Fruit fly (Drosophila melanogaster) whole organism, embryonic: ENCODE measurements around the gene CG11726.

ENCODE experiments used
- Atf6 ChIP-seq: fragments of 200-800 bp; sonication (Bioruptor generic); IDR thresholded peaks from 2 replicates; pipeline ENCODE4 v1.3.6; 2022; ENCODE audit warnings: missing biosample characterization, missing genetic modification characterization
- Bgb ChIP-seq: fragments of 200-800 bp; sonication (Bioruptor generic); IDR thresholded peaks from 2 replicates; pipeline ENCODE4 v1.3.6; 2022; ENCODE audit warnings: missing biosample characterization, missing genetic modification characterization; ENCODE audit not compliant: partially characterized antibody
- CG10147 ChIP-seq: fragments of 200-800 bp; sonication (Bioruptor generic); optimal IDR thresholded peaks from 2 replicates; lab custom pipeline; 2019; ENCODE audit warnings: missing biosample characterization, mild to moderate bottlenecking, missing genetic modification characterization, moderate library complexity
- CG10321 ChIP-seq: fragments of 200-800 bp; sonication (Bioruptor generic); IDR thresholded peaks from 2 replicates; pipeline ENCODE4 v1.3.6; 2022; ENCODE audit warnings: missing biosample characterization, missing genetic modification characterization
- CG10366 ChIP-seq: fragments of 200-800 bp; sonication (Bioruptor generic); IDR thresholded peaks from 2 replicates; pipeline ENCODE4 v1.3.6; 2022; ENCODE audit warnings: missing biosample characterization, missing genetic modification characterization
- CG11398 ChIP-seq: fragments of 200-800 bp; sonication (Bioruptor generic); optimal IDR thresholded peaks from 2 replicates; lab custom pipeline; 2016; ENCODE audit warnings: missing biosample characterization, missing genetic modification characterization
- CG12659 ChIP-seq: fragments of 200-800 bp; sonication (Bioruptor generic); optimal IDR thresholded peaks from 3 replicates; lab custom pipeline; 2017; ENCODE audit warnings: mild to moderate bottlenecking, missing biosample characterization, missing genetic modification reagents, missing genetic modification characterization
- CG13424 ChIP-seq: fragments of 200-800 bp; sonication (Bioruptor generic); optimal IDR thresholded peaks from 2 replicates; lab custom pipeline; 2019; ENCODE audit warnings: missing biosample characterization, mild to moderate bottlenecking, missing genetic modification characterization, moderate library complexity
- CG2116 ChIP-seq: fragments of 200-800 bp; sonication (Bioruptor generic); optimal IDR thresholded peaks from 3 replicates; lab custom pipeline; 2018; ENCODE audit warnings: missing biosample characterization, mild to moderate bottlenecking, missing genetic modification characterization
- CG2875 ChIP-seq: fragments of 200-800 bp; sonication (Bioruptor generic); optimal IDR thresholded peaks from 2 replicates; lab custom pipeline; 2017; ENCODE audit warnings: missing biosample characterization, mild to moderate bottlenecking, missing genetic modification characterization, missing genetic modification reagents
- CG31224 ChIP-seq: fragments of 200-800 bp; sonication (Bioruptor generic); IDR thresholded peaks from 2 replicates; pipeline ENCODE4 v1.3.6; 2022; ENCODE audit warnings: missing biosample characterization, missing genetic modification characterization
- CG3407 ChIP-seq: fragments of 200-800 bp; sonication (Bioruptor generic); optimal IDR thresholded peaks from 2 replicates; lab custom pipeline; 2018; ENCODE audit warnings: missing biosample characterization, mild to moderate bottlenecking, missing genetic modification characterization
- CG3726 ChIP-seq: fragments of 200-800 bp; sonication (Bioruptor generic); IDR thresholded peaks from 3 replicates; pipeline ENCODE4, ENCODE4 v1.3.6; 2022; ENCODE audit warnings: missing biosample characterization, missing genetic modification characterization
- CG3995 ChIP-seq: fragments of 200-800 bp; sonication (Bioruptor generic); optimal IDR thresholded peaks from 3 replicates; lab custom pipeline; 2016; ENCODE audit warnings: missing biosample characterization, missing genetic modification characterization
- CG6272 ChIP-seq: fragments of 200-800 bp; sonication (Bioruptor generic); IDR thresholded peaks from 2 replicates; pipeline ENCODE4 v1.3.6; 2022; ENCODE audit warnings: missing biosample characterization, missing genetic modification characterization
- CG7786 ChIP-seq: fragments of 200-800 bp; sonication (Bioruptor generic); optimal IDR thresholded peaks from 2 replicates; lab custom pipeline; 2016; ENCODE audit warnings: missing biosample characterization, missing genetic modification characterization
- CG7839 ChIP-seq: fragments of 200-800 bp; sonication (Bioruptor generic); optimal IDR thresholded peaks from 3 replicates; lab custom pipeline; 2018; ENCODE audit warnings: missing biosample characterization, mild to moderate bottlenecking, missing genetic modification characterization, moderate library complexity
- CG8765 ChIP-seq: fragments of 200-800 bp; sonication (Bioruptor generic); IDR thresholded peaks from 2 replicates; pipeline ENCODE4 v1.3.6; 2022; ENCODE audit warnings: missing biosample characterization, missing genetic modification characterization
- CG9215 ChIP-seq: fragments of 200-800 bp; sonication (Bioruptor generic); IDR thresholded peaks from 2 replicates; pipeline ENCODE4 v1.3.6; 2022; ENCODE audit warnings: missing biosample characterization, missing genetic modification characterization
- CG9727 ChIP-seq: fragments of 200-800 bp; sonication (Bioruptor generic); optimal IDR thresholded peaks from 3 replicates; lab custom pipeline; 2017; ENCODE audit warnings: missing biosample characterization, mild to moderate bottlenecking, missing genetic modification characterization
- CG9876 ChIP-seq: fragments of 200-800 bp; sonication (Bioruptor generic); optimal IDR thresholded peaks from 2 replicates; lab custom pipeline; 2016; ENCODE audit warnings: missing biosample characterization, missing genetic modification characterization
- Chrac-16 ChIP-seq: fragments of 200-800 bp; sonication (Bioruptor generic); optimal IDR thresholded peaks from 3 replicates; lab custom pipeline; 2016; ENCODE audit warnings: missing biosample characterization, missing genetic modification characterization
- CrebB ChIP-seq: fragments of 200-800 bp; sonication (Bioruptor generic); optimal IDR thresholded peaks from 3 replicates; lab custom pipeline; 2018; ENCODE audit warnings: missing biosample characterization, mild to moderate bottlenecking, missing genetic modification characterization
- Dbx ChIP-seq: fragments of 200-800 bp; sonication (Bioruptor generic); IDR thresholded peaks from 3 replicates; pipeline ENCODE4 v1.3.6; 2022; ENCODE audit warnings: missing biosample characterization, missing genetic modification characterization
- Gug ChIP-seq: fragments of 200-800 bp; sonication (Bioruptor generic); IDR thresholded peaks from 4 replicates; pipeline ENCODE4 v1.3.6; 2022; ENCODE audit warnings: missing biosample characterization, missing genetic modification characterization
- HmgD ChIP-seq: fragments of 200-800 bp; sonication (Bioruptor generic); optimal IDR thresholded peaks from 3 replicates; lab custom pipeline; 2016; ENCODE audit warnings: missing biosample characterization, missing genetic modification characterization
- Mrtf ChIP-seq: fragments of 200-800 bp; sonication (Bioruptor generic); IDR thresholded peaks from 3 replicates; pipeline ENCODE4 v1.3.6; 2022; ENCODE audit warnings: missing biosample characterization, missing genetic modification characterization
- Nf-YA ChIP-seq: fragments of 200-800 bp; sonication (Bioruptor generic); IDR thresholded peaks from 2 replicates; pipeline ENCODE4 v1.3.6; 2022; ENCODE audit warnings: missing biosample characterization, missing genetic modification characterization
- NfI ChIP-seq: fragments of 200-800 bp; sonication (Bioruptor generic); optimal IDR thresholded peaks from 3 replicates; lab custom pipeline; 2018; ENCODE audit warnings: missing biosample characterization, mild to moderate bottlenecking, missing genetic modification characterization, moderate library complexity
- Opbp ChIP-seq: fragments of 200-800 bp; sonication (Bioruptor generic); IDR thresholded peaks from 3 replicates; pipeline ENCODE4 v1.3.6; 2022; ENCODE audit warnings: missing biosample characterization, missing genetic modification characterization; ENCODE audit not compliant: partially characterized antibody
- Poxn ChIP-seq: fragments of 200-800 bp; sonication (Bioruptor generic); IDR thresholded peaks from 2 replicates; pipeline ENCODE4 v1.3.6; 2022; ENCODE audit warnings: missing biosample characterization, missing genetic modification characterization
- Rfx ChIP-seq: fragments of 200-800 bp; sonication (Bioruptor generic); IDR thresholded peaks from 2 replicates; pipeline ENCODE4 v1.3.6; 2022; ENCODE audit warnings: missing biosample characterization, missing genetic modification characterization
- ac ChIP-seq: fragments of 200-800 bp; sonication (Bioruptor generic); optimal IDR thresholded peaks from 3 replicates; lab custom pipeline; 2017; ENCODE audit warnings: missing biosample characterization, mild to moderate bottlenecking, missing genetic modification characterization
- al ChIP-seq: fragments of 200-800 bp; sonication (Bioruptor generic); IDR thresholded peaks from 2 replicates; pipeline ENCODE4 v1.3.6; 2022; ENCODE audit warnings: missing biosample characterization, missing genetic modification characterization
- caup ChIP-seq: fragments of 200-800 bp; sonication (Bioruptor generic); optimal IDR thresholded peaks from 3 replicates; lab custom pipeline; 2017; ENCODE audit warnings: missing biosample characterization, mild to moderate bottlenecking, missing genetic modification characterization, moderate library complexity; ENCODE audit not compliant: severe bottlenecking
- eve ChIP-seq, 2 experiments: fragments of >200 bp; optimal IDR thresholded peaks; 2 replicates each; lab custom pipeline; 2017; ENCODE audit warnings: missing biosample characterization in 2 of 2, missing genetic modification characterization in 2 of 2
- gcm ChIP-seq: fragments of 200-800 bp; sonication (Bioruptor generic); optimal IDR thresholded peaks from 2 replicates; lab custom pipeline; 2019; ENCODE audit warnings: missing biosample characterization, mild to moderate bottlenecking, missing genetic modification characterization, moderate library complexity
- gem ChIP-seq: fragments of 200-800 bp; sonication (Bioruptor generic); optimal IDR thresholded peaks from 2 replicates; lab custom pipeline; 2019; ENCODE audit warnings: missing biosample characterization, mild to moderate bottlenecking, missing genetic modification characterization, moderate library complexity
- grau ChIP-seq: fragments of 200-800 bp; optimal IDR thresholded peaks from 3 replicates; lab custom pipeline; 2019; ENCODE audit warnings: missing biosample characterization, mild to moderate bottlenecking, missing genetic modification characterization, moderate library complexity
- ham ChIP-seq: fragments of 200-800 bp; sonication (Bioruptor generic); IDR thresholded peaks from 2 replicates; pipeline ENCODE4 v1.3.6; 2022; ENCODE audit warnings: missing biosample characterization, missing genetic modification characterization
- kah ChIP-seq: fragments of 200-800 bp; sonication (Bioruptor generic); optimal IDR thresholded peaks from 2 replicates; lab custom pipeline; 2018; ENCODE audit warnings: missing biosample characterization, mild to moderate bottlenecking, missing genetic modification characterization
- lilli ChIP-seq: fragments of 200-800 bp; sonication (Bioruptor generic); optimal IDR thresholded peaks from 3 replicates; lab custom pipeline; 2016; ENCODE audit warnings: missing biosample characterization, missing genetic modification characterization
- lov ChIP-seq, 2 experiments: fragments of 200-800 bp in 1 of 2; fragments of >200 bp in 1 of 2; sonication (Bioruptor generic) in 1 of 2; IDR thresholded peaks in 1 of 2; optimal IDR thresholded peaks in 1 of 2; 2 replicates in 1 of 2; 3 replicates in 1 of 2; pipeline versions ENCODE4 v1.3.6 to Lab custom; 2017 to 2022; ENCODE audit warnings: missing biosample characterization in 1 of 2, missing genetic modification characterization in 1 of 2
- otp ChIP-seq: fragments of 200-800 bp; sonication (Bioruptor generic); IDR thresholded peaks from 3 replicates; pipeline ENCODE4, ENCODE4 v1.3.6; 2022; ENCODE audit warnings: missing biosample characterization, missing genetic modification characterization
- psq ChIP-seq: fragments of 200-800 bp; sonication (Bioruptor generic); optimal IDR thresholded peaks from 2 replicates; lab custom pipeline; 2017; ENCODE audit warnings: missing biosample characterization, missing genetic modification characterization
- tio ChIP-seq: fragments of 200-800 bp; sonication (Bioruptor generic); optimal IDR thresholded peaks from 2 replicates; lab custom pipeline; 2017; ENCODE audit warnings: missing biosample characterization, missing genetic modification characterization, inconsistent platforms
- unpg ChIP-seq: fragments of 200-800 bp; sonication (Bioruptor generic); optimal IDR thresholded peaks from 3 replicates; lab custom pipeline; 2018; ENCODE audit warnings: missing biosample characterization, mild to moderate bottlenecking, missing genetic modification characterization, moderate library complexity
- wdn ChIP-seq: fragments of 200-800 bp; sonication (Bioruptor generic); IDR thresholded peaks from 2 replicates; pipeline ENCODE4 v1.3.6; 2022; ENCODE audit warnings: missing biosample characterization, missing genetic modification characterization
- zfh2 ChIP-seq: fragments of 200-800 bp; sonication (Bioruptor generic); optimal IDR thresholded peaks from 2 replicates; lab custom pipeline; 2016; ENCODE audit warnings: missing biosample characterization, missing genetic modification characterization

The CG11726 gene

dm6 chr3L:11346980-11347379, 47.5 kb upstream of the CG11726 start (continued):
- TF ChIP-seq Bgb (no peak), CG12659 (peak; percentile 5), psq (GFP tag; lab: Kevin White, UChicago) (no peak), CG10147 (GFP tag; lab: Kevin White, UChicago) (no peak), Dbx (0 out of 3 replicates have a peak, but pooled peaks have one; percentile 39), al (GFP tag; lab: Robert Waterston, UW) (peak; percentile 47; the same call in 1 of the 2 replicates), CG3995 (GFP tag; lab: Kevin White, UChicago) (no peak), CG11398 (GFP tag; lab: Kevin White, UChicago) (no peak), CG9215 (0 out of 2 replicates have a peak, but pooled peaks have one; percentile 21), zfh2 (GFP tag; lab: Kevin White, UChicago) (peak; percentile 6), caup (GFP tag; lab: Kevin White, UChicago) (no peak), gem (tag; lab: Kevin White, UChicago) (peak; percentile 40), lilli (peak; percentile 8), CG7839 (tag; lab: Kevin White, UChicago) (peak; percentile 22), ac (GFP tag; lab: Kevin White, UChicago) (no peak), CG9727 (GFP tag; lab: Kevin White, UChicago) (no peak), CG7786 (no peak), tio (peak; percentile 23), Rfx (GFP tag; lab: Robert Waterston, UW) (peak; percentile 47; the same call in 1 of the 2 replicates), Chrac-16 (GFP tag; lab: Kevin White, UChicago) (no peak), grau (tag; lab: Kevin White, UChicago) (peak; percentile 31), otp (GFP tag; lab: Robert Waterston, UW) (no peak), wdn (0 out of 2 replicates have a peak, but pooled peaks have one; percentile 12), Atf6 (GFP tag; lab: Robert Waterston, UW) (no peak), CG6272 (no peak), HmgD (GFP tag; lab: Kevin White, UChicago) (no peak), CG2116 (GFP tag; lab: Kevin White, UChicago) (no peak)

DNA sequence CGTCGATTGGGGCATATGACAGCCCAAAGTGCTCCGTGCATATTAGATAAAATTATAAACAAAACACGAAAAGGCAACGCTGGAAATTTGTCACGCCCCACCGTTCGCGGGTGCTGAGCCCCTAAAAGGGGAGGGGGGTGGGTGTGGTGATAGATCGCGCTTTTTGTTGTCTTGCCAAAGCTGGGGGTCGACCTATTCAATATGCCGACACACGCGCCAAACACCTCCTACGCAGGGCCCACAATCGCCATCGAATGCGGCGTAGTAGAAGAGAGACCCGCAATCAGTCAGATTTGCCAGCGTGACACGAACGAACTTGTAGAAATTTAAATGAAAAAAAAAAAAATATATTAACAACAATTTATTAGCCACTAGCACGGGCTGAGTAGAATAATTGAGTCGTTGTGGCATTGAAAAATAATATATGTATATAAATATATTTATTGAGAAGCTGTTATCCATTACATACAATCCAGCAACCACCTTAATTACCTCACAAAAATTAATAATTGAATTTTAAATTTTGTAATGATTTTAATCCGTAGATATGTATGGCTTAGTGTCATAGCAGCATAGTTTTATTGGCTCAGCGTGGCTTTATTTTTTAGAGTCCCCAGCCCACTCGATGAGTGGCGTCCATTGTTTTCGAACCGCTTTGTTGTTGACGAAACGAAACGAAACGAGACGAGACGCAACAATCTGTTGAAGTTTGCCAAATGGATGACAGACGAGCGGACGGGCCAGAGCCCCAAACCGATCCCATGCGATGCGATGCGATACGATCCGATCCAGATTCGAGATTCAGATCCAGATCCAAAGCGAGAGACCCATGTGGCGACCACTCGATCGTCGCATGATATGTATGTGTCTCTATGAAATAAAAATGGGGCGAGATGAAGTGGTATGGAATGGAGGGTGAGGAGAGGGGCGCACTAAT, 45.3 kb upstream of the CG11726 start:
- peak; percentile 56 for TF ChIP-seq CG3407 (GFP tag; lab: Kevin White, UChicago)
- TF ChIP-seq ham = peak; percentile 49; the same call in 1 of the 2 replicates
- TF ChIP-seq CG31224 = peak; percentile 83
- peak; percentile 82 for TF ChIP-seq Mrtf
- TF ChIP-seq CG8765 (GFP tag; lab: Robert Waterston, UW) = peak; percentile 77
- TF ChIP-seq kah (GFP tag; lab: Kevin White, UChicago) = peak; percentile 68
- TF ChIP-seq eve (GFP tag; optimal IDR thresholded peaks at IDR 0.05; lab: Kevin White, UChicago) = peak in 1 of 2 experiments; percentile 73
- TF ChIP-seq CG2875 = peak; percentile 68
- TF ChIP-seq CG10321 = peak; percentile 69
- TF ChIP-seq CG10366 (GFP tag; lab: Robert Waterston, UW) = peak; percentile 90
- no peak; the same call in 3 of the 4 replicates for TF ChIP-seq Gug (GFP tag; lab: Robert Waterston, UW)
- 0 out of 2 replicates have a peak, but pooled peaks have one; percentile 35 for TF ChIP-seq Nf-YA (GFP tag; lab: Robert Waterston, UW)
- TF ChIP-seq gcm (GFP tag; lab: Kevin White, UChicago) = peak; percentile 85
- peak; percentile 93 for TF ChIP-seq unpg (GFP tag; lab: Kevin White, UChicago)
- TF ChIP-seq CG13424 (tag; lab: Kevin White, UChicago) = peak; percentile 96
- TF ChIP-seq lov (optimal IDR thresholded peaks at IDR 0.05; lab: Kevin White, UChicago) = no peak
- peak; percentile 70; the same call in 1 of the 3 replicates for TF ChIP-seq lov (GFP tag; IDR thresholded peaks at IDR 0.05; lab: Robert Waterston, UW)
- TF ChIP-seq CrebB (tag; lab: Kevin White, UChicago) = peak; percentile 78
- peak; percentile 90 for TF ChIP-seq NfI
- TF ChIP-seq CG9876 (GFP tag; lab: Kevin White, UChicago) = no peak
- no peak for TF ChIP-seq Opbp (GFP tag; lab: Robert Waterston, UW)
- TF ChIP-seq CG3726 (GFP tag; lab: Robert Waterston, UW) = peak; percentile 85
- 0 out of 2 replicates have a peak, but pooled peaks have one; percentile 62 for TF ChIP-seq Poxn (GFP tag; lab: Robert Waterston, UW)
